Worm (Caenorhabditis elegans): ENCODE results near the gene twk-46.

twk-46 gene

DNA sequence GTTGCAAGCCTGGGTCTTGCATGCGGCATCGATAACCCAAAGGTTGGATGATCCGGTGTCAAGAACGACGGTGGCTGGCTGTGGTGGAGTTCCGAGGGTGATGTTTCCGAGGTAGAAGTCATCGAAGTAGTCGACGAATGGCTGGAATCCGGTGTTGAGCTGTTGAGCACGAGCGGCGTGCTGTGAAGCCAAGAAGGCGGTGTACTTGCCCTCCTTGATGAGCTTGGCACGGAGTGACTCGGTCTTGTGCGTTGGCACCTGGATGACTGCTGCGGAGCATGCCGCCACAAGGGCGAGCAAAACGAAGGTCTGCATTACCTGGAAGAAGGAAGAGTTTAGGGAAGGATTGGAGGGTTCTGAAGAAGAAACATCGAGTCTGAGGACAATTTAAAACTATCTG, 9.5 kb upstream of the twk-46 start, which contains the start of gene asp-1:
TSS of gene asp-1 (minus strand) at position 315 of the 400 bp plus-strand sequence.
- TF ChIP-seq eor-1 (tag; optimal IDR thresholded peaks at IDR 0.05) (no peak), daf-12 (tag; optimal IDR thresholded peaks at IDR 0.05) (no peak), zag-1 (tag; optimal IDR thresholded peaks at IDR 0.05) (no peak), ceh-82 (tag; optimal IDR thresholded peaks at IDR 0.05) (no peak)

DNA sequence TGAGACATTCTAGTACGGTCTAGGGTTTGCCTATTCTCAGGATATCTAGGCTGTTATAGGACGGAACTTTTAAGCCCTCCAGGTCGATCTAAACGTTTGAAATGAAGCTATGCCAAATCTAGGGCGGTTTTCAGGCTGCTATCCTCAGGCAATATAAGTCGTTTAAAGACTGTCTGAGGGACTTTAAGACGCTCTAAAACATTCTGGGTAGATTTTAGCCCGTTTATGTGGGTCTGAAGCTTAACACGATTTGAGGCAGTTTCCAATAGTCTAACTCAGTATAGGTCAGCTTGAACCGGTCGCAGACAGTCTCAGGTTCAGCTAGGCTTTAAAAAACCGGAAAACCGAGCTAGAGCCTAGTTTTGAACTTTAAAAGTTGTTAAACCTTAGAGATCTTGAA, 9.1 kb upstream of the twk-46 start:
- no peak for TF ChIP-seq hmg-11 (tag; optimal IDR thresholded peaks at IDR 0.05)
- TF ChIP-seq elt-1 (tag; optimal IDR thresholded peaks at IDR 0.05) = no peak
- no peak for TF ChIP-seq nhr-237 (tag; optimal IDR thresholded peaks at IDR 0.05)
- TF ChIP-seq pqm-1 (tag; optimal IDR thresholded peaks at IDR 0.05) = no peak
- no peak for TF ChIP-seq fkh-2 (tag; optimal IDR thresholded peaks at IDR 0.05)
- no peak for TF ChIP-seq snpc-4 (tag; optimal IDR thresholded peaks at IDR 0.05)
- TF ChIP-seq nhr-28 (tag; optimal IDR thresholded peaks at IDR 0.05) = no peak
- TF ChIP-seq eor-1 (tag; optimal IDR thresholded peaks at IDR 0.05) = no peak
- no peak for TF ChIP-seq nhr-43 (tag; optimal IDR thresholded peaks at IDR 0.05; ENCODE audit: poor library complexity, severe bottlenecking)
- TF ChIP-seq nhr-12 (tag; optimal IDR thresholded peaks at IDR 0.05) = no peak
- TF ChIP-seq egl-27 (tag; optimal IDR thresholded peaks at IDR 0.05) = no peak
- TF ChIP-seq jun-1 (tag; optimal IDR thresholded peaks at IDR 0.05) = no peak
- TF ChIP-seq fkh-10 (GFP tag; optimal IDR thresholded peaks at IDR 0.05) = no peak
- no peak for TF ChIP-seq unc-39 (tag; optimal IDR thresholded peaks at IDR 0.05)
- no peak for TF ChIP-seq egl-5 (tag; optimal IDR thresholded peaks at IDR 0.05)
- TF ChIP-seq elt-2 (tag; optimal IDR thresholded peaks at IDR 0.05) = no peak
- TF ChIP-seq fos-1 (tag; optimal IDR thresholded peaks at IDR 0.05) = no peak
- no peak for TF ChIP-seq sea-2 (GFP tag; optimal IDR thresholded peaks at IDR 0.05)
- no peak for TF ChIP-seq mml-1 (tag; optimal IDR thresholded peaks at IDR 0.05)
- no peak for TF ChIP-seq ceh-9 (tag; optimal IDR thresholded peaks at IDR 0.05)

DNA sequence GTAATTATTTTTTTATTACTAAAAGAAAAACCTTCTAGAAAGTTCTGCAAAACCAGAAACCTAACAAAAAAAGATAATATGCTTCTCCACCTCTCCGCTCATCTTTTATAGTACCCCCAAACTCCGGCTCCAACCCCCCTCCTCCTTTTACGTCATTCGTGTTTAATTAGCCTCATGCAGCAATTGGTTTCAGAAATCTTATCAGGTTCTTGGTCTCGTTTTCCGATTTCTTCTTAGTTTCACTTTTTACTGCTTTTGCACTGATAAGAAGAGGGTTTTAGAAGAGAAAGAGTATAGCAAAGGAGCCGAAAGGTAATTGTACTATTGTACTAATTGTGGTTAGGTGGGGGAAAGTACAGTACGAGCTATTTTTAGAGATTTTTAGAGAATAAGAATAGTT, 8.5 kb upstream of the twk-46 start:
- TF ChIP-seq jun-1 (tag; optimal IDR thresholded peaks at IDR 0.05) (peak; percentile 34), aly-2 (tag; optimal IDR thresholded peaks at IDR 0.05) (no peak), nhr-12 (tag; optimal IDR thresholded peaks at IDR 0.05) (no peak), ceh-9 (tag; optimal IDR thresholded peaks at IDR 0.05) (no peak), nfya-1 (tag; optimal IDR thresholded peaks at IDR 0.05; ENCODE audit: insufficient read depth) (peak; percentile 50), pha-4 (tag; optimal IDR thresholded peaks at IDR 0.05) (peak; percentile 47), snpc-4 (tag; optimal IDR thresholded peaks at IDR 0.05) (no peak), elt-2 (tag; optimal IDR thresholded peaks at IDR 0.05) (peak; percentile 98), skn-1 (tag; optimal IDR thresholded peaks at IDR 0.05) (peak; percentile 54), pqm-1 (tag; optimal IDR thresholded peaks at IDR 0.05) (peak; percentile 95)

DNA sequence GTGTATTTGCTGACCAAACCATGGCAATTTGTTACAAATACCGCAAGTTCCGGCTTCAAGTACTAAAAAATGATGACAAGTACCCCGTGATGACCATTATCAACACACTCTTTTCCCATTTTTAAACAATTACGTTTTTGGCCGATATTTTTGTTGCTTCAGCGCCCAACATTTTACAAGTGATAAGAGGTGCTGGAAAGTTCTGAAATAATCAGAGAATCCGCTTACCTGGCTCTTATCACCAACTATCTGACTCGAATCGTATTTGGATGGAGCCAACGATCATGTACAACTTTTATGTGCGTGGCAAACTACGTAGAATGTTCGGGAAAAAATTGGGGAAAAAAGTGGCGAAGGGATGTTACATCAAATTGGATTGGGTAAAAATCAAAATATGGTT, 6.7 kb upstream of the twk-46 start:
- TF ChIP-seq pqm-1 (tag; optimal IDR thresholded peaks at IDR 0.05) = peak; percentile 96
- no peak for TF ChIP-seq nhr-237 (tag; optimal IDR thresholded peaks at IDR 0.05)
- peak; percentile 7 for TF ChIP-seq lsy-12 (tag; optimal IDR thresholded peaks at IDR 0.05)
- no peak for TF ChIP-seq mml-1 (tag; optimal IDR thresholded peaks at IDR 0.05)
- peak; percentile 1 for TF ChIP-seq skn-1 (tag; optimal IDR thresholded peaks at IDR 0.05)
- TF ChIP-seq elt-2 (tag; optimal IDR thresholded peaks at IDR 0.05) = peak; percentile 98
- peak; percentile 28 for TF ChIP-seq pha-4 (tag; optimal IDR thresholded peaks at IDR 0.05)
- no peak for TF ChIP-seq snpc-4 (tag; optimal IDR thresholded peaks at IDR 0.05)
- no peak for TF ChIP-seq egl-27 (tag; optimal IDR thresholded peaks at IDR 0.05)
- TF ChIP-seq daf-12 (tag; optimal IDR thresholded peaks at IDR 0.05) = no peak
- no peak for TF ChIP-seq nhr-23 (tag; optimal IDR thresholded peaks at IDR 0.05)
- TF ChIP-seq sea-2 (GFP tag; optimal IDR thresholded peaks at IDR 0.05) = no peak
- TF ChIP-seq R02D3.7 (tag; optimal IDR thresholded peaks at IDR 0.05) = no peak
- TF ChIP-seq fos-1 (tag; optimal IDR thresholded peaks at IDR 0.05) = no peak
- TF ChIP-seq nhr-67 (tag; optimal IDR thresholded peaks at IDR 0.05) = no peak
- no peak for TF ChIP-seq tbx-2 (tag; optimal IDR thresholded peaks at IDR 0.05)
- TF ChIP-seq nhr-43 (tag; optimal IDR thresholded peaks at IDR 0.05; ENCODE audit: poor library complexity, severe bottlenecking) = no peak
- TF ChIP-seq jun-1 (tag; optimal IDR thresholded peaks at IDR 0.05) = peak; percentile 68
- TF ChIP-seq ceh-28 (tag; optimal IDR thresholded peaks at IDR 0.05) = no peak
- no peak for TF ChIP-seq nhr-77 (tag; optimal IDR thresholded peaks at IDR 0.05)
- no peak for TF ChIP-seq zag-1 (tag; optimal IDR thresholded peaks at IDR 0.05)
- TF ChIP-seq nhr-76 (tag; optimal IDR thresholded peaks at IDR 0.05) = no peak
- no peak for TF ChIP-seq nhr-12 (tag; optimal IDR thresholded peaks at IDR 0.05)
- TF ChIP-seq aly-2 (tag; optimal IDR thresholded peaks at IDR 0.05) = no peak
- no peak for TF ChIP-seq unc-62 (GFP tag; optimal IDR thresholded peaks at IDR 0.05)
- no peak for TF ChIP-seq unc-39 (tag; optimal IDR thresholded peaks at IDR 0.05)
- no peak for TF ChIP-seq mdl-1 (tag; optimal IDR thresholded peaks at IDR 0.05)
- TF ChIP-seq ceh-9 (tag; optimal IDR thresholded peaks at IDR 0.05) = no peak
- TF ChIP-seq elt-3 (tag; optimal IDR thresholded peaks at IDR 0.05) = no peak
- TF ChIP-seq ceh-82 (tag; optimal IDR thresholded peaks at IDR 0.05) = no peak
